Worm (Caenorhabditis elegans): ENCODE data around the gene B0454.6.

Gene B0454.6

ce11 chrII:3076915-3077314 lies 44.3 kb downstream of the B0454.6 start, which contains the start of gene Y25C1A.8 (continued):
- TF ChIP-seq blmp-1 (tag; optimal IDR thresholded peaks at IDR 0.05) (peak; percentile 43), lin-13 (GFP tag; optimal IDR thresholded peaks at IDR 0.05) (peak; percentile 87), skn-1 (tag; optimal IDR thresholded peaks at IDR 0.05) (peak; percentile 85), grh-1 (GFP tag; IDR thresholded peaks at IDR 0.05) (peak; percentile 89), hpl-2 (GFP tag; optimal IDR thresholded peaks at IDR 0.05) (peak; percentile 88), nhr-85 (tag) (peak; percentile 94), ama-1 (optimal IDR thresholded peaks at IDR 0.05) (peak; percentile 23), hlh-4 (tag; optimal IDR thresholded peaks at IDR 0.05) (no peak), unc-130 (tag; optimal IDR thresholded peaks at IDR 0.05) (peak; percentile 84), ceh-88 (GFP tag; IDR thresholded peaks at IDR 0.05) (peak; percentile 58), mdl-1 (tag; optimal IDR thresholded peaks at IDR 0.05) (peak in 1 of 2 experiments; percentile 82), ztf-4 (tag; optimal IDR thresholded peaks at IDR 0.05) (peak; percentile 86), efl-3 (GFP tag; optimal IDR thresholded peaks at IDR 0.05) (peak; percentile 34), nhr-77 (tag; optimal IDR thresholded peaks at IDR 0.05) (peak; percentile 56), zag-1 (tag; optimal IDR thresholded peaks at IDR 0.05) (no peak), mab-9 (GFP tag; IDR thresholded peaks at IDR 0.05) (peak; percentile 86), nhr-71 (tag; optimal IDR thresholded peaks at IDR 0.05) (peak; percentile 94), ceh-82 (tag; optimal IDR thresholded peaks at IDR 0.05) (peak; percentile 86 to 96 (median 94)), lin-39 (tag; optimal IDR thresholded peaks at IDR 0.05) (peak; percentile 94), C16A3.4 (tag; optimal IDR thresholded peaks at IDR 0.05) (peak; percentile 89), lsy-2 (tag; optimal IDR thresholded peaks at IDR 0.05) (peak; percentile 100), egl-27 (tag; optimal IDR thresholded peaks at IDR 0.05) (peak in 1 of 2 experiments; percentile 45), hlh-17 (GFP tag; optimal IDR thresholded peaks at IDR 0.05; ENCODE audit: borderline replicate concordance) (no peak), snpc-4 (tag; optimal IDR thresholded peaks at IDR 0.05) (peak; percentile 78), jun-1 (tag; optimal IDR thresholded peaks at IDR 0.05) (peak; percentile 81), fkh-8 (tag; optimal IDR thresholded peaks at IDR 0.05) (peak; percentile 93), lin-14 (GFP tag; optimal IDR thresholded peaks at IDR 0.05) (peak; percentile 93), dpl-1 (GFP tag; optimal IDR thresholded peaks at IDR 0.05) (peak; percentile 73 to 85 (median 84)), nhr-19 (GFP tag; conservative IDR thresholded peaks at IDR 0.05) (peak; percentile 91), nhr-84 (tag; optimal IDR thresholded peaks at IDR 0.05) (no peak), nhr-12 (tag; optimal IDR thresholded peaks at IDR 0.05) (no peak), lin-35 (GFP tag; optimal IDR thresholded peaks at IDR 0.05) (peak; percentile 81 to 89), egl-13 (tag; optimal IDR thresholded peaks at IDR 0.05) (peak; percentile 86), snu-23 (GFP tag; optimal IDR thresholded peaks at IDR 0.05) (peak; percentile 95), swsn-7 (tag; optimal IDR thresholded peaks at IDR 0.05) (peak; percentile 92), sptf-1 (tag; optimal IDR thresholded peaks at IDR 0.05) (no peak), fos-1 (tag; optimal IDR thresholded peaks at IDR 0.05) (peak; percentile 75), ceh-63 (GFP tag; optimal IDR thresholded peaks at IDR 0.05) (no peak), ceh-8 (GFP tag; optimal IDR thresholded peaks at IDR 0.05) (peak; percentile 85), nhr-47 (tag; optimal IDR thresholded peaks at IDR 0.05) (no peak), pax-3 (tag; optimal IDR thresholded peaks at IDR 0.05) (peak; percentile 81), aha-1 (tag; optimal IDR thresholded peaks at IDR 0.05) (peak; percentile 48), C34B4.2 (tag; optimal IDR thresholded peaks at IDR 0.05) (peak; percentile 78), sup-37 (GFP tag; optimal IDR thresholded peaks at IDR 0.05) (peak; percentile 84)

ce11 chrII:3078496-3078895 lies 45.9 kb downstream of the B0454.6 start, which contains the start of gene copb-1:
Gene copb-1, plus strand, starts transcription at chrII:3078796.
- TF ChIP-seq zag-1 (tag; optimal IDR thresholded peaks at IDR 0.05): no peak
- no peak for TF ChIP-seq egl-13 (tag; optimal IDR thresholded peaks at IDR 0.05)
- no peak for TF ChIP-seq nhr-237 (tag; optimal IDR thresholded peaks at IDR 0.05)
- TF ChIP-seq Y116A8C.19 (tag; optimal IDR thresholded peaks at IDR 0.05; ENCODE audit: borderline replicate concordance): no peak
- TF ChIP-seq grh-1 (GFP tag; IDR thresholded peaks at IDR 0.05): no peak
- TF ChIP-seq sup-37 (GFP tag; optimal IDR thresholded peaks at IDR 0.05): no peak
- no peak for TF ChIP-seq pax-3 (tag; optimal IDR thresholded peaks at IDR 0.05)
- no peak for TF ChIP-seq nhr-19 (GFP tag; conservative IDR thresholded peaks at IDR 0.05)

Data from whole organism, L1 larva.